Fruit fly (Drosophila melanogaster) whole organism, embryonic: ENCODE measurements around the gene Sas-4.

ENCODE experiments used
- Abd-B ChIP-seq: fragments of 200-800 bp; sonication (Bioruptor generic); optimal IDR thresholded peaks from 2 replicates; lab custom pipeline; 2018; ENCODE audit warnings: missing biosample characterization, mild to moderate bottlenecking, missing genetic modification characterization, moderate library complexity
- Blimp-1 ChIP-seq: fragments of 200-800 bp; sonication (Bioruptor generic); optimal IDR thresholded peaks from 3 replicates; lab custom pipeline; 2018; ENCODE audit warnings: missing biosample characterization, missing genetic modification characterization, mild to moderate bottlenecking, moderate library complexity, missing genetic modification reagents
- CG10267 ChIP-seq: fragments of 200-800 bp; sonication (Bioruptor generic); optimal IDR thresholded peaks from 2 replicates; lab custom pipeline; 2018; ENCODE audit warnings: missing biosample characterization, mild to moderate bottlenecking, missing genetic modification characterization, moderate library complexity
- CG11085 ChIP-seq: fragments of 200-800 bp; sonication (Bioruptor generic); IDR thresholded peaks from 2 replicates; pipeline ENCODE4 v1.3.6; 2022; ENCODE audit warnings: missing biosample characterization, missing genetic modification characterization
- CG12299 ChIP-seq: fragments of 200-800 bp; sonication (Bioruptor generic); optimal IDR thresholded peaks from 2 replicates; lab custom pipeline; 2018; ENCODE audit warnings: missing biosample characterization, mild to moderate bottlenecking, missing genetic modification characterization
- CG1233 ChIP-seq: fragments of 200-800 bp; sonication (Bioruptor generic); optimal IDR thresholded peaks from 4 replicates; lab custom pipeline; 2018; ENCODE audit warnings: missing biosample characterization, mild to moderate bottlenecking, missing genetic modification characterization
- CG12769 ChIP-seq: fragments of 200-800 bp; sonication (Bioruptor generic); optimal IDR thresholded peaks from 2 replicates; lab custom pipeline; 2019; ENCODE audit warnings: missing biosample characterization, mild to moderate bottlenecking, missing genetic modification characterization, moderate library complexity
- CG13894 ChIP-seq: fragments of 200-800 bp; sonication (Bioruptor generic); optimal IDR thresholded peaks from 3 replicates; lab custom pipeline; 2018; ENCODE audit warnings: missing biosample characterization, mild to moderate bottlenecking, missing genetic modification characterization, moderate library complexity
- CG17328 ChIP-seq: fragments of 200-800 bp; sonication (Bioruptor generic); IDR thresholded peaks from 2 replicates; pipeline ENCODE4 v1.3.6; 2022; ENCODE audit warnings: missing biosample characterization, missing genetic modification characterization
- CG30020 ChIP-seq: fragments of 200-800 bp; optimal IDR thresholded peaks from 2 replicates; lab custom pipeline; 2019; ENCODE audit warnings: missing biosample characterization, mild to moderate bottlenecking, missing genetic modification characterization, moderate library complexity
- CG33557 ChIP-seq: fragments of 200-800 bp; sonication (Bioruptor generic); optimal IDR thresholded peaks from 2 replicates; lab custom pipeline; 2019; ENCODE audit warnings: missing biosample characterization, mild to moderate bottlenecking, missing genetic modification characterization, moderate library complexity
- CG34224 ChIP-seq: fragments of 200-800 bp; sonication (Bioruptor generic); IDR thresholded peaks from 3 replicates; pipeline ENCODE4 v1.3.6; 2022; ENCODE audit warnings: missing biosample characterization, missing genetic modification characterization; ENCODE audit not compliant: partially characterized antibody
- CG4404 ChIP-seq: fragments of 200-800 bp; sonication (Bioruptor generic); IDR thresholded peaks from 2 replicates; pipeline ENCODE4 v1.3.6; 2022; ENCODE audit warnings: missing biosample characterization, missing genetic modification characterization
- CG6765 ChIP-seq: fragments of 200-800 bp; sonication (Bioruptor generic); optimal IDR thresholded peaks from 3 replicates; lab custom pipeline; 2017; ENCODE audit warnings: missing biosample characterization, mild to moderate bottlenecking, missing genetic modification characterization
- CG6854 ChIP-seq: fragments of 200-800 bp; sonication (Bioruptor generic); optimal IDR thresholded peaks from 3 replicates; lab custom pipeline; 2017; ENCODE audit warnings: missing biosample characterization, mild to moderate bottlenecking, missing genetic modification characterization
- CG7786 ChIP-seq: fragments of 200-800 bp; sonication (Bioruptor generic); optimal IDR thresholded peaks from 2 replicates; lab custom pipeline; 2016; ENCODE audit warnings: missing biosample characterization, missing genetic modification characterization
- CG7839 ChIP-seq: fragments of 200-800 bp; sonication (Bioruptor generic); optimal IDR thresholded peaks from 3 replicates; lab custom pipeline; 2018; ENCODE audit warnings: missing biosample characterization, mild to moderate bottlenecking, missing genetic modification characterization, moderate library complexity
- CG8765 ChIP-seq: fragments of 200-800 bp; sonication (Bioruptor generic); IDR thresholded peaks from 2 replicates; pipeline ENCODE4 v1.3.6; 2022; ENCODE audit warnings: missing biosample characterization, missing genetic modification characterization
- CG9932 ChIP-seq: fragments of 200-800 bp; sonication (Bioruptor generic); IDR thresholded peaks from 2 replicates; pipeline ENCODE4 v1.3.6; 2022; ENCODE audit warnings: missing biosample characterization, missing genetic modification characterization
- Camta ChIP-seq: fragments of 200-800 bp; sonication (Bioruptor generic); optimal IDR thresholded peaks from 2 replicates; lab custom pipeline; 2016; ENCODE audit warnings: missing biosample characterization, missing genetic modification characterization
- Dref ChIP-seq: fragments of 200-800 bp; sonication (Bioruptor generic); IDR thresholded peaks from 2 replicates; pipeline ENCODE4 v1.3.6; 2022; ENCODE audit warnings: missing biosample characterization, missing genetic modification characterization
- Ets65A ChIP-seq: fragments of 200-800 bp; sonication (Bioruptor generic); peaks from one replicate; lab custom pipeline; 2016; ENCODE audit warnings: missing biosample characterization, missing genetic modification characterization
- Fer1 ChIP-seq: fragments of 200-800 bp; sonication (Bioruptor generic); optimal IDR thresholded peaks from 2 replicates; lab custom pipeline; 2017; ENCODE audit warnings: missing biosample characterization, mild to moderate bottlenecking, missing genetic modification characterization
- Fer3 ChIP-seq: fragments of 200-800 bp; sonication (Bioruptor generic); optimal IDR thresholded peaks from 2 replicates; lab custom pipeline; 2018; ENCODE audit warnings: missing biosample characterization, mild to moderate bottlenecking, missing genetic modification characterization, moderate library complexity
- Gsc ChIP-seq: fragments of 200-800 bp; sonication (Bioruptor generic); IDR thresholded peaks from 2 replicates; pipeline ENCODE4 v1.3.6; 2022; ENCODE audit warnings: missing biosample characterization, missing genetic modification characterization
- Med ChIP-seq: fragments of 200-800 bp; sonication (Bioruptor generic); peaks from one replicate; lab custom pipeline; 2016; ENCODE audit warnings: missing biosample characterization, missing genetic modification characterization, mild to moderate bottlenecking, inconsistent platforms, moderate library complexity
- NfI ChIP-seq: fragments of 200-800 bp; sonication (Bioruptor generic); optimal IDR thresholded peaks from 3 replicates; lab custom pipeline; 2018; ENCODE audit warnings: missing biosample characterization, mild to moderate bottlenecking, missing genetic modification characterization, moderate library complexity
- Side ChIP-seq: fragments of 200-800 bp; sonication (Bioruptor generic); optimal IDR thresholded peaks from 2 replicates; lab custom pipeline; 2016; ENCODE audit warnings: missing biosample characterization, missing genetic modification characterization
- TFAM ChIP-seq: fragments of 200-800 bp; sonication (Bioruptor generic); optimal IDR thresholded peaks from 2 replicates; lab custom pipeline; 2017; ENCODE audit warnings: missing biosample characterization, missing genetic modification characterization, inconsistent platforms
- chinmo ChIP-seq: fragments of 200-800 bp; sonication (Bioruptor generic); IDR thresholded peaks from 4 replicates; pipeline ENCODE4 v1.3.6; 2022; ENCODE audit warnings: missing biosample characterization, missing genetic modification characterization; ENCODE audit not compliant: partially characterized antibody
- chm ChIP-seq: fragments of 200-800 bp; sonication (Bioruptor generic); IDR thresholded peaks from 2 replicates; pipeline ENCODE4 v1.3.6; 2022; ENCODE audit warnings: missing biosample characterization, missing genetic modification characterization
- danr ChIP-seq: fragments of 200-800 bp; sonication (Bioruptor generic); IDR thresholded peaks from 2 replicates; pipeline ENCODE4 v1.3.6; 2022; ENCODE audit warnings: missing biosample characterization, missing genetic modification characterization
- gem ChIP-seq: fragments of 200-800 bp; sonication (Bioruptor generic); optimal IDR thresholded peaks from 2 replicates; lab custom pipeline; 2019; ENCODE audit warnings: missing biosample characterization, mild to moderate bottlenecking, missing genetic modification characterization, moderate library complexity
- kni ChIP-seq: fragments of 200-800 bp; sonication (Bioruptor generic); optimal IDR thresholded peaks from 3 replicates; lab custom pipeline; 2017; ENCODE audit warnings: mild to moderate bottlenecking, missing biosample characterization, missing genetic modification reagents, missing genetic modification characterization
- lab ChIP-seq: fragments of 200-800 bp; sonication (Bioruptor generic); optimal IDR thresholded peaks from 3 replicates; lab custom pipeline; 2017; ENCODE audit warnings: missing biosample characterization, missing genetic modification characterization, mild to moderate bottlenecking, moderate library complexity, missing genetic modification reagents
- mam ChIP-seq: fragments of 200-800 bp; sonication (Bioruptor generic); optimal IDR thresholded peaks from 3 replicates; lab custom pipeline; 2016; ENCODE audit warnings: missing biosample characterization, missing genetic modification characterization
- pnt ChIP-seq: fragments of 200-800 bp; sonication (Bioruptor generic); optimal IDR thresholded peaks from 3 replicates; lab custom pipeline; 2016; ENCODE audit warnings: missing biosample characterization, missing genetic modification characterization
- prd ChIP-seq, 3 experiments: fragments of >200 bp in 2 of 3; fragments of 200-800 bp in 1 of 3; sonication (Bioruptor generic) in 1 of 3; optimal IDR thresholded peaks in 2 of 3; IDR thresholded peaks in 1 of 3; 2 replicates in 2 of 3; 3 replicates in 1 of 3; pipeline versions ENCODE4 v1.3.6 to Lab custom; 2017 to 2022; ENCODE audit warnings: missing biosample characterization in 1 of 3, missing genetic modification characterization in 1 of 3
- pzg ChIP-seq: fragments of 200-800 bp; sonication (Bioruptor generic); optimal IDR thresholded peaks from 3 replicates; lab custom pipeline; 2018; ENCODE audit warnings: missing biosample characterization, mild to moderate bottlenecking, missing genetic modification characterization, moderate library complexity
- sd ChIP-seq: fragments of 200-800 bp; sonication (Bioruptor generic); optimal IDR thresholded peaks from 3 replicates; lab custom pipeline; 2018; ENCODE audit warnings: missing biosample characterization, mild to moderate bottlenecking, missing genetic modification characterization, moderate library complexity
- slbo ChIP-seq: fragments of 200-800 bp; sonication (Bioruptor generic); IDR thresholded peaks from 2 replicates; pipeline ENCODE4 v1.3.6; 2022; ENCODE audit warnings: missing biosample characterization, missing genetic modification characterization
- tap ChIP-seq: fragments of 200-800 bp; optimal IDR thresholded peaks from 3 replicates; lab custom pipeline; 2019; ENCODE audit warnings: missing biosample characterization, mild to moderate bottlenecking, missing genetic modification characterization, moderate library complexity
- tio ChIP-seq: fragments of 200-800 bp; sonication (Bioruptor generic); optimal IDR thresholded peaks from 2 replicates; lab custom pipeline; 2017; ENCODE audit warnings: missing biosample characterization, missing genetic modification characterization, inconsistent platforms
- toy ChIP-seq: fragments of 200-800 bp; sonication (Bioruptor generic); IDR thresholded peaks from 2 replicates; pipeline ENCODE4 v1.3.6; 2022; ENCODE audit warnings: missing biosample characterization, missing genetic modification characterization
- zf30C ChIP-seq: fragments of 200-800 bp; sonication (Bioruptor generic); optimal IDR thresholded peaks from 3 replicates; lab custom pipeline; 2018; ENCODE audit warnings: missing biosample characterization, mild to moderate bottlenecking, missing genetic modification characterization

Sas-4 gene

dm6 chr3R:7157102-7157501, 5.9 kb downstream of the Sas-4 start:
- TF ChIP-seq CG7839 (tag; lab: Kevin White, UChicago) (no peak), Fer3 (no peak), Med (GFP tag; lab: Kevin White, UChicago) (peak; percentile 30), CG34224 (GFP tag; lab: Robert Waterston, UW) (no peak), CG9932 (peak; percentile 32), CG4404 (GFP tag; lab: Robert Waterston, UW) (no peak), CG30020 (tag; lab: Kevin White, UChicago) (no peak), toy (GFP tag; lab: Robert Waterston, UW) (no peak), CG12299 (tag; lab: Kevin White, UChicago) (no peak), CG6854 (GFP tag; lab: Kevin White, UChicago) (no peak), CG6765 (GFP tag; lab: Kevin White, UChicago) (no peak), CG12769 (peak; percentile 43), CG1233 (GFP tag; lab: Kevin White, UChicago) (no peak), CG13894 (tag; lab: Kevin White, UChicago) (peak; percentile 33), chinmo (peak; percentile 69; the same call in 2 of the 4 replicates), Gsc (GFP tag; lab: Robert Waterston, UW) (no peak), pzg (GFP tag; lab: Kevin White, UChicago) (no peak), danr (GFP tag; lab: Robert Waterston, UW) (no peak), Fer1 (no peak), sd (tag; lab: Kevin White, UChicago) (peak; percentile 67), CG33557 (no peak)

dm6 chr3R:7159615-7160014, 8.4 kb downstream of the Sas-4 start:
- TF ChIP-seq CG10267 (tag; lab: Kevin White, UChicago) (no peak), tap (no peak), kni (GFP tag; lab: Kevin White, UChicago) (peak; percentile 19), gem (no peak), Side (GFP tag; lab: Kevin White, UChicago) (no peak), Dref (GFP tag; lab: Robert Waterston, UW) (no peak), NfI (GFP tag; lab: Kevin White, UChicago) (no peak), tio (GFP tag; lab: Kevin White, UChicago) (no peak), zf30C (GFP tag; lab: Kevin White, UChicago) (peak; percentile 13), CG11085 (GFP tag; lab: Robert Waterston, UW) (no peak), Blimp-1 (GFP tag; lab: Kevin White, UChicago) (peak; percentile 96), Med (GFP tag; lab: Kevin White, UChicago) (peak; percentile 44), pnt (GFP tag; lab: Kevin White, UChicago) (no peak), Abd-B (GFP tag; lab: Kevin White, UChicago) (no peak), Ets65A (GFP tag; lab: Kevin White, UChicago) (peak; percentile 32), CG8765 (GFP tag; lab: Robert Waterston, UW) (no peak), mam (GFP tag; lab: Kevin White, UChicago) (no peak), sd (tag; lab: Kevin White, UChicago) (no peak), CG17328 (GFP tag; lab: Robert Waterston, UW) (no peak), prd (optimal IDR thresholded peaks at IDR 0.05; lab: Kevin White, UChicago) (no peak), prd (GFP tag; IDR thresholded peaks at IDR 0.05; lab: Robert Waterston, UW) (no peak), lab (GFP tag; lab: Kevin White, UChicago) (no peak), CG7786 (GFP tag; lab: Kevin White, UChicago) (no peak), TFAM (GFP tag; lab: Kevin White, UChicago) (no peak), CG13894 (tag; lab: Kevin White, UChicago) (no peak), Camta (GFP tag; lab: Kevin White, UChicago) (no peak), slbo (GFP tag; lab: Robert Waterston, UW) (no peak), chm (no peak)
- TF ChIP-seq, all 482 proteins: peak for 5
